Worm (Caenorhabditis elegans): Measurements from ENCODE around the gene T03F7.5.

ce11 chrV:11281414-11282209, 16.9 kb downstream of the T03F7.5 start:
- no peak for TF ChIP-seq nhr-43 (tag; optimal IDR thresholded peaks at IDR 0.05; ENCODE audit: poor library complexity, severe bottlenecking)
- no peak for TF ChIP-seq unc-62 (GFP tag; optimal IDR thresholded peaks at IDR 0.05)
- TF ChIP-seq nhr-11 (tag; optimal IDR thresholded peaks at IDR 0.05), result no peak
- peak; percentile 49 for TF ChIP-seq ceh-28 (tag; optimal IDR thresholded peaks at IDR 0.05)
- TF ChIP-seq nhr-237 (tag; optimal IDR thresholded peaks at IDR 0.05), result no peak
- TF ChIP-seq egl-27 (tag; optimal IDR thresholded peaks at IDR 0.05), result no peak
- no peak for TF ChIP-seq skn-1 (tag; optimal IDR thresholded peaks at IDR 0.05)
- no peak for TF ChIP-seq nhr-12 (tag; optimal IDR thresholded peaks at IDR 0.05)
- no peak for TF ChIP-seq elt-1 (tag; optimal IDR thresholded peaks at IDR 0.05)
- no peak for TF ChIP-seq snpc-4 (tag; optimal IDR thresholded peaks at IDR 0.05)
- TF ChIP-seq nhr-23 (tag; optimal IDR thresholded peaks at IDR 0.05), result peak; percentile 33
